Worm (Caenorhabditis elegans): ENCODE measurements around the gene cec-5.

The cec-5 gene

ce11 chrIV:7580062-7580614, at the start of gene cec-5, which contains the start of gene nol-10:
TSS of gene cec-5 (minus strand) at chrIV:7580112.
TSS of gene nol-10 (plus strand) at chrIV:7580597.
- TF ChIP-seq him-1 (tag; optimal IDR thresholded peaks at IDR 0.05) = no peak
- no peak for TF ChIP-seq dao-5 (tag; optimal IDR thresholded peaks at IDR 0.05)
- TF ChIP-seq W03F9.2 (tag; optimal IDR thresholded peaks at IDR 0.05) = peak; percentile 95

DNA sequence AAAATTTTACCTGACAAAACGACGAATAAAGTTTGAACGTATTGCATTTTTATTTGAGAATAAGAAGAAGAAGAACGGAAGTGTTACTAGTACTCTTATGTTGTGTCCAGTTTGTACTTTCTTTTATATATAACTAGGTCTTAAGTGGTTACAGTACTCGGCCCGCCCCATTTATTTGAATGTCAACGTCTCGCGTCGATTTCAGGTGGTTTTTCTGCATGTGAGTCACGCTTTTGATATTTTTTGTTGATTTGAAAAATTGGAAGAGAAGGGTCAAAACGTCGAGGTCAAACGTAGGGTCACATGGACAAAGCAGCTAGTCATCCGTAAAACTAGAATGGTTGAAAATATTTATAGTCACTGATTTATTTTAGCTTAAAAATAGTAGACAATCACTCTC, 49.0 kb upstream of the cec-5 start, which contains the start of gene F45E4.5:
Gene F45E4.5, minus strand, starts transcription at position 101 of the 400 bp plus-strand sequence.
- TF ChIP-seq dao-5 (tag; optimal IDR thresholded peaks at IDR 0.05) (no peak), him-1 (tag; optimal IDR thresholded peaks at IDR 0.05) (no peak), W03F9.2 (tag; optimal IDR thresholded peaks at IDR 0.05) (no peak)

DNA sequence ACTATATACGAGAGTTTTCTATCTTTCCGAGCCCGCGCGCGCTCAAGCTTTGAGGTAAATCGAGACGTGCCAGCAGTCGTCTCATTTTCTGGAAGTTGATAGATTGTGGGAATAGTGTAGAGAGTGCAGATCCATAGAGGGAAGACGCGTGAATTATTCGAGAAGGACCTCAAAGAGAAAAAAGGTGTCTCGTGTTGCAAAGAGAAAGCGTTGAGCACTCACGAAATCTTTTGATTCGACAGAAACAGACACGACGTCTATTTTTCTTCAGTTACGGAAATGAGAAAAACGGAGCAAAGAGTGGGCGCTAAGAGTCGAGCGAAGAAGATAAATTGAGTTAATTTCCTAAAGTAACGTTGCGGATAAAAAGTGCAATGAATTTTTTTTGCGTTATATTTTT, 44.0 kb upstream of the cec-5 start:
- TF ChIP-seq W03F9.2 (tag; optimal IDR thresholded peaks at IDR 0.05) (no peak), dao-5 (tag; optimal IDR thresholded peaks at IDR 0.05) (no peak), him-1 (tag; optimal IDR thresholded peaks at IDR 0.05) (peak; percentile 66)

DNA sequence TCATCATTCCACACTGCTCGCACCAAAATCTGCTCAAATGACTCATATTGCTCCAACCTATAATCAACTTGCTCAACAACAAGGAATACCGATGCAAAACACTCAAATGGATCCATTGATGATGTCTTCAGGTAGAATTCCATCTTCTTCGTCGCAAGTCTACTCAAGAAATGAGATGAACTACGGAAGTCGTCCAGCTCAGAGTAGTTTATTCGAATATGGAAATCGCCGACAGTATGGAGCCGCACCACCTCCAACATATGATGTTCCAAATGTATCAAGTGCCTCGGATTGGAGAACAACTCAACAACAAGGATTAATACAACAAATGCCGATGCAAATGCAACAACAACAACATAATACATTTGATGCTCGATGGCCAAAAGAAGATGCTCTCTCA, 43.2 kb upstream of the cec-5 start:
- TF ChIP-seq him-1 (tag; optimal IDR thresholded peaks at IDR 0.05) = no peak
- no peak for TF ChIP-seq dao-5 (tag; optimal IDR thresholded peaks at IDR 0.05)
- TF ChIP-seq W03F9.2 (tag; optimal IDR thresholded peaks at IDR 0.05) = no peak

ce11 chrIV:7620450-7620849, 40.5 kb upstream of the cec-5 start:
- TF ChIP-seq dao-5 (tag; optimal IDR thresholded peaks at IDR 0.05) (no peak), W03F9.2 (tag; optimal IDR thresholded peaks at IDR 0.05) (no peak)

- TF ChIP-seq W03F9.2 (tag; optimal IDR thresholded peaks at IDR 0.05) = no peak
- peak; percentile 65 for TF ChIP-seq him-1 (tag; optimal IDR thresholded peaks at IDR 0.05)
Measured at ce11 chrIV:7619261-7619660, 39.3 kb upstream of the cec-5 start.

DNA sequence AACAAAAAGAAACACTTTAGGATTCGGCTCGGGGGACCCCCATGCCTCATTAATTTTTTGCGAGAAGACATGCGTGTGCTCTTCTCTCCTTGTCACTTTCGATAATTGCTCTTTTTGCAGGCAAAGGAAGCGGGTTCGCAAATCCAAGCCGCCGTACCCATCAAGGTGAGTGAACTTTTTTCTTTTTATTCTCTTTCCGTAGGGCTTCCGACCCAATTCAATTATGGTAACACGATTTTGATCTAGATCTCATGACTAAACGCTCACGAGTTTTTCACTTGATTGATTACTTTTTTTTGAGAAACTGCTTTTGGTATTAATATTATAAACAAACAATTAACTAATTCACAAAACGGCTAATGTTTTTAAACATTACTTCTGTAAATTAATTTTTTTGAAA, 32.6 kb upstream of the cec-5 start:
- TF ChIP-seq him-1 (tag; optimal IDR thresholded peaks at IDR 0.05) (no peak), W03F9.2 (tag; optimal IDR thresholded peaks at IDR 0.05) (no peak), dao-5 (tag; optimal IDR thresholded peaks at IDR 0.05) (no peak)

ce11 chrIV:7611396-7611795, 31.5 kb upstream of the cec-5 start:
- no peak for TF ChIP-seq dao-5 (tag; optimal IDR thresholded peaks at IDR 0.05)
- TF ChIP-seq W03F9.2 (tag; optimal IDR thresholded peaks at IDR 0.05) = no peak
- TF ChIP-seq him-1 (tag; optimal IDR thresholded peaks at IDR 0.05) = peak; percentile 34

- no peak for TF ChIP-seq him-1 (tag; optimal IDR thresholded peaks at IDR 0.05)
- TF ChIP-seq W03F9.2 (tag; optimal IDR thresholded peaks at IDR 0.05) = no peak
- TF ChIP-seq dao-5 (tag; optimal IDR thresholded peaks at IDR 0.05) = no peak
Measured at ce11 chrIV:7608111-7608510, 28.2 kb upstream of the cec-5 start.

DNA sequence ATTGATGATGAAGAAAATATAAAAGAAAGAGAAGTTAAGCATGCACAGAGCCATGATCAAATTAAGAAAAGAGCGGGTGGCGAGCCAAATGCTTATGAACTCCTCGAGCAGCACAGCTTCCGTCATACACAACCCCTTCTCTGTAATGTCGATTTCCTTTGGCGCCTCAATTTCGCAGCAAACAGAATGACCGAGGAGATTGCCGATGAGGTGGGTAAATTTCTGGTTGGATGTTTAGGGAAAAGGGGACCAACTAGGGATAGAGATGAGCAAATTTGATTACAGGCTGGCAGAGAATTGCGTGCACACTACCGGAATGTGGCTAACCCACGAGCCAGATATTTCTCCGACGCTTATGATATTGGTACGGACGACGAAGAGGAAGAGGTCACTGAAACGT, 25.5 kb upstream of the cec-5 start:
- TF ChIP-seq dao-5 (tag; optimal IDR thresholded peaks at IDR 0.05) = no peak
- no peak for TF ChIP-seq him-1 (tag; optimal IDR thresholded peaks at IDR 0.05)

DNA sequence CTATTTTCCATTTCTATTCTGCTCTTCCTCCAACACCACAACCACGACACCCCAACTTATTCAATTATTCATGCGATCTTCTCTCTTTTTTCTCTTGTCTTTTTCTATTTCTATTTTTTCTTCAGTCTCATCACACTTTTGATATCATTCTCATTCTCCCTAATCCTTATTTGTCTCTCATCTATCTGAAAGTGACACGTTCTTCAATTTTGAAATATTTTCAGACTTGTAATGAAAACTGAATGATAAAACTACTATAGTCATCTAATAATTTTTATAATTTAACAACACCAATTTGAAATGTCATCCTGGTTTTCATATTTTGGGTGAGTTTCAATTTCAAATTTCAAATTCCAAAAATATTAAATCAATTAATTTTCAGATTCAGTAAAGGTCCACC, 8.7 kb upstream of the cec-5 start, which contains the start of gene cla-1:
Gene cla-1, plus strand, starts transcription at position 301 of the 400 bp plus-strand sequence.
- no peak for TF ChIP-seq dao-5 (tag; optimal IDR thresholded peaks at IDR 0.05)
- TF ChIP-seq him-1 (tag; optimal IDR thresholded peaks at IDR 0.05) = no peak
- TF ChIP-seq W03F9.2 (tag; optimal IDR thresholded peaks at IDR 0.05) = no peak

ce11 chrIV:7586972-7587371, 7.1 kb upstream of the cec-5 start:
- no peak for TF ChIP-seq him-1 (tag; optimal IDR thresholded peaks at IDR 0.05)
- no peak for TF ChIP-seq dao-5 (tag; optimal IDR thresholded peaks at IDR 0.05)
- no peak for TF ChIP-seq W03F9.2 (tag; optimal IDR thresholded peaks at IDR 0.05)

DNA sequence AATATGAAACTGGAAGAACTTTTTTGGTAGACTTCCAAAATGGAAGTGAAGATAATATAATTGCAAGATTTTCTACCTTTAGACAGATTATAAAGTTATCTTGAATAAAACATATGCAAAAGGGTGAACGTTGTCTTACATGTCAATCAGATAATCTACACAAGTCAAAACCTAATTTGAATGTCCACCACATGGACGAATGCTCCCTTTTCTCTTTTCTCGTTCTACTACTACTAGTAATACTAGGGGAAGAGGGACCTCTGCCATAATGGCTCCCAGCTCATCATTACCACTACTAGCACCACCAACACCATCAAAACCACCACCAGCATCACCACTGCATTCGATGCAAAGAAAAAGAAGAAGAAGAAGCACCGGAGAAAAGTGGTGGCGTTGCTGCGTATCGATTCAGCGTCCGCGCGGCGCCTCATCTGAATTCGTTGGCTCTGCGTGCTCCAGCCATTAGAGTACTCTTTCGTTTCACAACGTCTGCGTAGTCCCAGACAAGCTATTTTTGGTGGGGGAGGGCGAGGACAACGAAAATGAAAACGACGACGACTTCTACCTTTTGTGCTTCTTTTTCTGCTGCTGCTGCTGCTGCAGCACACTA, 5.5 kb upstream of the cec-5 start:
- TF ChIP-seq him-1 (tag; optimal IDR thresholded peaks at IDR 0.05) (peak; percentile 14), W03F9.2 (tag; optimal IDR thresholded peaks at IDR 0.05) (no peak), dao-5 (tag; optimal IDR thresholded peaks at IDR 0.05) (no peak)

ce11 chrIV:7578281-7578680, 1.6 kb downstream of the cec-5 start, which contains the start of gene F32E10.5:
TSS of gene F32E10.5 (minus strand) at chrIV:7578381.
- TF ChIP-seq W03F9.2 (tag; optimal IDR thresholded peaks at IDR 0.05) (no peak), him-1 (tag; optimal IDR thresholded peaks at IDR 0.05) (no peak), dao-5 (tag; optimal IDR thresholded peaks at IDR 0.05) (no peak)
